Fruit fly (Drosophila melanogaster) whole organism, adult: ENCODE data around the gene CG13603.

Experiments
- CG11617 ChIP-seq: fragments of 200-800 bp; sonication (Bioruptor generic); optimal IDR thresholded peaks from 2 replicates; lab custom pipeline; 2017; ENCODE audit warnings: mild to moderate bottlenecking, missing biosample characterization, missing genetic modification reagents, missing genetic modification characterization
- CG12768 ChIP-seq: fragments of 200-800 bp; sonication (Bioruptor generic); optimal IDR thresholded peaks from 2 replicates; lab custom pipeline; 2017; ENCODE audit warnings: missing biosample characterization, missing genetic modification characterization, mild to moderate bottlenecking, moderate library complexity, missing genetic modification reagents
- CG14711 ChIP-seq: fragments of 200-800 bp; sonication (Bioruptor generic); optimal IDR thresholded peaks from 2 replicates; lab custom pipeline; 2018; ENCODE audit warnings: missing biosample characterization, mild to moderate bottlenecking, missing genetic modification characterization, moderate library complexity
- CG1620 ChIP-seq: fragments of 200-800 bp; sonication (Bioruptor generic); optimal IDR thresholded peaks from 2 replicates; lab custom pipeline; 2016; ENCODE audit warnings: missing biosample characterization, missing genetic modification characterization
- CG33017 ChIP-seq: fragments of 200-800 bp; sonication (Bioruptor generic); optimal IDR thresholded peaks from 2 replicates; lab custom pipeline; 2018; ENCODE audit warnings: missing biosample characterization, mild to moderate bottlenecking, missing genetic modification characterization, moderate library complexity
- CG5204 ChIP-seq: fragments of 200-800 bp; sonication (Bioruptor generic); optimal IDR thresholded peaks from 2 replicates; lab custom pipeline; 2016; ENCODE audit warnings: missing biosample characterization, missing genetic modification characterization
- CG7045 ChIP-seq: fragments of 200-800 bp; sonication (Bioruptor generic); optimal IDR thresholded peaks from 2 replicates; lab custom pipeline; 2017; ENCODE audit warnings: missing biosample characterization, mild to moderate bottlenecking, missing genetic modification characterization
- CG7101 ChIP-seq: fragments of 200-800 bp; sonication (Bioruptor generic); optimal IDR thresholded peaks from 2 replicates; lab custom pipeline; 2018; ENCODE audit warnings: missing biosample characterization, mild to moderate bottlenecking, missing genetic modification characterization, moderate library complexity
- Clk ChIP-seq: fragments of 200-800 bp; sonication (Bioruptor generic); optimal IDR thresholded peaks from 2 replicates; lab custom pipeline; 2017; ENCODE audit warnings: missing biosample characterization, missing genetic modification characterization
- Crg-1 ChIP-seq: fragments of 200-800 bp; sonication (Bioruptor generic); optimal IDR thresholded peaks from 2 replicates; lab custom pipeline; 2016; ENCODE audit warnings: missing biosample characterization, missing genetic modification characterization
- Hr96 ChIP-seq: fragments of 200-800 bp; sonication (Bioruptor generic); optimal IDR thresholded peaks from 2 replicates; lab custom pipeline; 2016; ENCODE audit warnings: missing biosample characterization, missing genetic modification characterization
- Mnt ChIP-seq: fragments of 200-800 bp; sonication (Bioruptor generic); optimal IDR thresholded peaks from 2 replicates; lab custom pipeline; 2016; ENCODE audit warnings: missing biosample characterization, mild to moderate bottlenecking, missing genetic modification characterization
- bab1 ChIP-seq: fragments of 200-800 bp; sonication (Bioruptor generic); optimal IDR thresholded peaks from 3 replicates; lab custom pipeline; 2019; ENCODE audit warnings: missing biosample characterization, mild to moderate bottlenecking, missing genetic modification characterization, moderate library complexity
- cic ChIP-seq: fragments of 200-800 bp; sonication (Bioruptor generic); optimal IDR thresholded peaks from 2 replicates; lab custom pipeline; 2017; ENCODE audit warnings: missing biosample characterization, mild to moderate bottlenecking, missing genetic modification characterization, moderate library complexity
- cnc ChIP-seq, 2 experiments: fragments of >200 bp; optimal IDR thresholded peaks; 2 replicates each; lab custom pipeline; 2017
- kay ChIP-seq: fragments of 200-800 bp; sonication (Bioruptor generic); peaks from one replicate; lab custom pipeline; 2016; ENCODE audit warnings: missing biosample characterization, missing genetic modification characterization, borderline replicate concordance
- ovo ChIP-seq: fragments of 200-800 bp; sonication (Bioruptor generic); optimal IDR thresholded peaks from 2 replicates; lab custom pipeline; 2016; ENCODE audit warnings: missing biosample characterization, missing genetic modification characterization
- pad ChIP-seq: fragments of 200-800 bp; sonication (Bioruptor generic); optimal IDR thresholded peaks from 3 replicates; lab custom pipeline; 2017; ENCODE audit warnings: missing biosample characterization, missing genetic modification characterization, mild to moderate bottlenecking, moderate library complexity, missing genetic modification reagents
- tj ChIP-seq: fragments of 200-800 bp; sonication (Bioruptor generic); optimal IDR thresholded peaks from 3 replicates; lab custom pipeline; 2017; ENCODE audit warnings: missing biosample characterization, mild to moderate bottlenecking, missing genetic modification characterization, moderate library complexity
- toe ChIP-seq: fragments of 200-800 bp; sonication (Bioruptor generic); optimal IDR thresholded peaks from 2 replicates; lab custom pipeline; 2016; ENCODE audit warnings: missing biosample characterization, missing genetic modification characterization

The CG13603 gene

DNA sequence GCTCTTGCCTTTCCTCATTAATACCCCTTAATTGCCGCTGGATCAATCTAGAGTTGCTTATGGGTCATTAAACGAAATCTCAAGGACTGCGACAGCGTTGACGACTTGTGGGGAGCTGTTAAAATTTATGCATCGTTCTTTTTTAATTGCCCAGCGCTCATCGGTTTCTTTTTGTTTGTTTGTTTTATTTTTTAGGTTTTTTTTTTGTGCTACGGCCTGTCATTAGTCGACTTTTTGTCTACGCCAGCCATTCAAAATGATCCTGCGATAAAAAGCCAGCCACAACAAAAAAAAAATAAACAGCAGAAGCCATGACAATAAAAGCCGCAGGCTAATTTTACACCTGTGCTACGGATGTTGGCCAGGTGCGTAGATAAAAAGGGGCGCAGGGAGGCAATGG lies 17.6 kb upstream of the CG13603 start:
- TF ChIP-seq CG12768 (GFP tag; lab: Kevin White, UChicago), result no peak
- TF ChIP-seq Mnt (GFP tag; lab: Kevin White, UChicago), result no peak

DNA sequence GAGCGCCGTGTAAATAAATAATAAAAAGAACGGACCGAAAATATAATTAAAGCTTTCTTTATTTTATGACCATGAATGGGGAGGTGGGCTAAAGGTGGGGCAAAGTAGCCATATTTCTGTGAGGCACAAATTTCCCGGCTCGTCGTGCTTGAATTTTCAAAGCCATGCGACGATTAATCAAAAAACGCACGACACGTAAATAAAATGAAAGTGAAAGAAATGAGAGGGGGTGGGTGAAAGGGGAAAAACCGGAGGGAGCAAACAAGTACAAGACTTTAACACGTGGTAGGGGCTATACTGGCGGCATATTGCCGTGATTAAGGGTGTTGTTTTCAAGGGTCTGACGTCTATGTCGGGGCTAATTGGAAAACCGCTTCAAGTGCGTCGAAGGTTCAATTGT lies 14.8 kb upstream of the CG13603 start:
- no peak for TF ChIP-seq CG7101
- no peak for TF ChIP-seq cic (GFP tag; lab: Kevin White, UChicago)
- no peak for TF ChIP-seq kay (GFP tag; lab: Kevin White, UChicago)
- no peak for TF ChIP-seq bab1 (GFP tag; lab: Kevin White, UChicago)
- TF ChIP-seq toe, result no peak
- TF ChIP-seq CG5204 (GFP tag; lab: Kevin White, UChicago), result no peak
- TF ChIP-seq Mnt (GFP tag; lab: Kevin White, UChicago), result no peak
- TF ChIP-seq CG14711 (tag; lab: Kevin White, UChicago), result no peak
- no peak for TF ChIP-seq CG7045 (GFP tag; lab: Kevin White, UChicago)
- TF ChIP-seq CG33017 (tag; lab: Kevin White, UChicago), result no peak

DNA sequence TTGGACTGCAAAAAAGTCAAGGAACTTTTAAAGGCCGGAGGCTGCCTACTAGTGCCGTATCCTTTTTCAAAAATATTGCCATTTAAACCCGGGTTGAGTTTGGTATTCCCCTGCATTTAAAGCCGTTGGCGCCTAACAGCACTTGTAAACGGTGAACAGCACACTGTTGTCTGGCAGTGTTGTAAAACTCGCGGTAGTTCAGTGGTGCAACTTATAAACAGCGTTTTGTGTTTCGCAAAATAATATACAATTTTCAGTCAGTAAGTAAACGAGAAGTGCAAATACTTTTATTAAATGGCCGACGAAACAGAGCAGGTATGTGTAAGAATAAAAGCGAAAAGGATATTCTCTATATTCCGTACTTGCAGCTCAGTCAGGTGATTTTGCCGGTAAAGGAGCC lies 9.9 kb upstream of the CG13603 start, which contains the start of gene LSm3:
Gene LSm3, plus strand, starts transcription at position 39 of the 400 bp plus-strand sequence.
- peak; percentile 18 for TF ChIP-seq CG7101
- TF ChIP-seq Clk (GFP tag; lab: Kevin White, UChicago), result no peak
- peak; percentile 39 for TF ChIP-seq Crg-1 (GFP tag; lab: Kevin White, UChicago)
- TF ChIP-seq pad (GFP tag; lab: Kevin White, UChicago), result peak; percentile 24
- peak; percentile 22 for TF ChIP-seq CG7045 (GFP tag; lab: Kevin White, UChicago)
- no peak for TF ChIP-seq Hr96 (GFP tag; lab: Kevin White, UChicago)
- peak; percentile 22 for TF ChIP-seq CG12768 (GFP tag; lab: Kevin White, UChicago)
- peak; percentile 1 for TF ChIP-seq CG14711 (tag; lab: Kevin White, UChicago)

DNA sequence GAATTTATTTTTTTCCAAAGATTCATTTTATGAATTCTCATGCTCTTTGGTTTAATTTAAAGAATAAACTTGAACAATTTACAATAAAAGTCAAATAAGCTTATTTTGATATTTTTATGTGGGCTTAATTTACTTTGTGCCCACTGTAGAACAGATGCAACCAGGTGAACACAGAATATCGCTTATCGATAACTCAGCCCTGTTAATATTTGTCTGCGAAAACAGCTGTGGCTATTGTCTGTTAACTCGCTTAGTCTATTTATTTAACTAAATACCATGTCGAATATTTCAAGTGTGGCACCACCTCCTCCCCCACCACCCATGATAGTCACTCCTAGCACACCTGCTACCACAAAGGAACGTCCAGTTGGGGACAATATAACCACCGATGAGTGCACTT lies 9.1 kb upstream of the CG13603 start, which contains the start of gene CG33108:
Gene CG33108, plus strand, starts transcription at position 200 of the 400 bp plus-strand sequence.
- TF ChIP-seq bab1 (GFP tag; lab: Kevin White, UChicago) (peak; percentile 28), CG7045 (GFP tag; lab: Kevin White, UChicago) (no peak), kay (GFP tag; lab: Kevin White, UChicago) (no peak), CG14711 (tag; lab: Kevin White, UChicago) (peak; percentile 32), CG7101 (peak; percentile 11), Clk (GFP tag; lab: Kevin White, UChicago) (no peak), tj (GFP tag; lab: Kevin White, UChicago) (no peak), Mnt (GFP tag; lab: Kevin White, UChicago) (peak; percentile 11)

DNA sequence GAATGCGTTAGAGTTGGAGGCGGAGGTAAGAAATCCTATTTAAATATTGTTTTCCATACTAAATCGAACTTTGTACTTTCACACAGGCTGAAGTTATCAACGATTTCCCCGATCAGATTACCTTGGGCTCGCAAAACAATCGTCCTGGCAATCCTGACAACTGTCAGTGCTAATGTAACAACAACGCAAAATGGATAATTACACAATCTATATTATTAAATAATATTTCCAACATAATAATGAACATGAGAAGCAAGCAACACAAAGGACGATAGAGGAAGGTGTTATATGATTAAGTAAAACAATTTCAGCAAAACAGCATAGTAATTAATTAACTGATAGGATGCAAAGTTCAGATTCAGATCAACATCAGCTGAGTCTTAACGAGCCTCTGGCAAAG lies 8.2 kb upstream of the CG13603 start:
- TF ChIP-seq kay (GFP tag; lab: Kevin White, UChicago) (peak; percentile 91), CG5204 (GFP tag; lab: Kevin White, UChicago) (no peak)

DNA sequence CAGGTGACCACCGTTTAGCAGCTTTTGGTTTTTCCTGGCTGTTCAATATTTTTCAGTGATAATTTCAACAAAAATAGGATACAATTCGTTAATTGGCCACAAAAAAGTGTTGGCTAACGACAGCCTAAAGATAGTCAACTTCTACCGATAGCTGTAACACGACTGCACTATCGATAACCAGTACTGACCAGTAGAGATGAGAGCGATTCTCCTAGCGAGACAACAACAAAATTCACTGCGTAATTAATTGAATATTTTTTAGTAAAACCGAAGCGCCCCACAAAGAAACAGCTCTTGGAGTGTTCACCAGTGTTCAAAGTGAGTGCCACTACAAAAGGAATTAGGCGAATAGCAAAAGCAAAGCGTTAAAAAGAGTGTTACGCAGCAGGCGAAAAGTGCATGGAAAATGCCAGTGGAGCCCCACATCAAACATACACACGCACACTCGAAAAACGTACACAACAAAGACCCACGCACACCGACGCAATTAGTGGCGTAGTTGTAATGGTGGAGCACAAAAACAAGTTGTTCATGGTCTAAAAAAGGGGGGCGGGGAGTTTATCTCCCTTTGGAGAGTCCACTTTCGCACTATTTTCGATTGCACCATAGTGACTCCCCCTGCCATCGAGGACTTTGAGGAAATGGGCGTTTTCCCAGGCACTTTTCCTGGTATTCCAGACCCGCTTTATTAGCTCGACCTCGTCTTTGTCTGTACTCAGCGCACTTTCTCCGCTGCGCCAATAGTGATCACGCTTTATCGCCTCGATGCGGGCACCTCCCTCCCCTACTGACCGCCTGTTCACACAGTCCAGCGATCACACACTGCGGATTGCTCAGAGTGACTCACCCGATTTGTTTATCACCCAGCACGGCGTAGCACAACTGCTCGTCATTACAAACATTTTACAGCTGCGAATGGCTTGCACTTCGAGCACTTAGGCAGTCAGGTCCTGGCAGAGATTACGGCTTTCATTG lies 6.7 kb upstream of the CG13603 start, which contains the start of the genes Epp and Rab7:
Gene Epp, minus strand, starts transcription at position 94 of the 975 bp plus-strand sequence.
Gene Rab7, plus strand, starts transcription at position 186 of the 975 bp plus-strand sequence.
- TF ChIP-seq CG33017 (tag; lab: Kevin White, UChicago) (peak; percentile 41), Hr96 (GFP tag; lab: Kevin White, UChicago) (peak; percentile 63), CG7045 (GFP tag; lab: Kevin White, UChicago) (no peak), tj (GFP tag; lab: Kevin White, UChicago) (no peak), cic (GFP tag; lab: Kevin White, UChicago) (peak; percentile 86), kay (GFP tag; lab: Kevin White, UChicago) (peak; percentile 98), cnc (optimal IDR thresholded peaks at IDR 0.05; lab: Kevin White, UChicago) (no peak), CG1620 (GFP tag; lab: Kevin White, UChicago) (peak; percentile 69), CG11617 (GFP tag; lab: Kevin White, UChicago) (peak; percentile 11), Clk (GFP tag; lab: Kevin White, UChicago) (peak; percentile 12), Crg-1 (GFP tag; lab: Kevin White, UChicago) (peak; percentile 68), bab1 (GFP tag; lab: Kevin White, UChicago) (peak; percentile 58), pad (GFP tag; lab: Kevin White, UChicago) (peak; percentile 84), toe (no peak), CG12768 (GFP tag; lab: Kevin White, UChicago) (peak; percentile 95), Mnt (GFP tag; lab: Kevin White, UChicago) (peak; percentile 74), ovo (GFP tag; lab: Kevin White, UChicago) (peak; percentile 56), CG7101 (peak; percentile 74), CG5204 (GFP tag; lab: Kevin White, UChicago) (no peak), CG14711 (tag; lab: Kevin White, UChicago) (peak; percentile 39)
